Fruit fly (Drosophila melanogaster) whole organism, pupa: ENCODE data around the gene alpha-Man-IIb.

Experiments
- CG10348 ChIP-seq: fragments of 200-800 bp; sonication (Bioruptor generic); IDR thresholded peaks from 2 replicates; pipeline ENCODE4 v1.3.6; 2022; ENCODE audit warnings: missing biosample characterization, missing genetic modification characterization
- CG12605 ChIP-seq: fragments of 200-800 bp; sonication (Bioruptor generic); IDR thresholded peaks from 2 replicates; pipeline ENCODE4 v1.3.6; 2022; ENCODE audit warnings: missing biosample characterization, missing genetic modification characterization
- CG13204 ChIP-seq: fragments of 200-800 bp; sonication (Bioruptor generic); optimal IDR thresholded peaks from 2 replicates; lab custom pipeline; 2018; ENCODE audit warnings: missing biosample characterization, mild to moderate bottlenecking, missing genetic modification characterization, moderate library complexity
- CG14655 ChIP-seq: fragments of 200-800 bp; sonication (Bioruptor generic); optimal IDR thresholded peaks from 3 replicates; lab custom pipeline; 2017; ENCODE audit warnings: mild to moderate bottlenecking, missing biosample characterization, missing genetic modification reagents, missing genetic modification characterization
- CG15710 ChIP-seq: fragments of 200-800 bp; sonication (Bioruptor generic); optimal IDR thresholded peaks from 2 replicates; lab custom pipeline; 2018; ENCODE audit warnings: missing biosample characterization, mild to moderate bottlenecking, missing genetic modification characterization, moderate library complexity
- CG17806 ChIP-seq: fragments of 200-800 bp; sonication (Bioruptor generic); optimal IDR thresholded peaks from 2 replicates; lab custom pipeline; 2018; ENCODE audit warnings: missing biosample characterization, mild to moderate bottlenecking, missing genetic modification characterization, moderate library complexity
- CG32121 ChIP-seq: fragments of 200-800 bp; sonication (Bioruptor generic); IDR thresholded peaks from 2 replicates; pipeline ENCODE4 v1.3.6; 2022; ENCODE audit warnings: missing biosample characterization, missing genetic modification characterization
- CG34367 ChIP-seq: fragments of 200-800 bp; sonication (Bioruptor generic); optimal IDR thresholded peaks from 2 replicates; lab custom pipeline; 2018; ENCODE audit warnings: missing biosample characterization, mild to moderate bottlenecking, missing genetic modification characterization
- CG4496 ChIP-seq: fragments of 200-800 bp; sonication (Bioruptor generic); IDR thresholded peaks from 3 replicates; pipeline ENCODE4 v1.3.6; 2022; ENCODE audit warnings: missing biosample characterization, missing genetic modification characterization
- CG8159 ChIP-seq: fragments of 200-800 bp; sonication (Bioruptor generic); optimal IDR thresholded peaks from 3 replicates; lab custom pipeline; 2018; ENCODE audit warnings: missing biosample characterization, mild to moderate bottlenecking, missing genetic modification characterization, moderate library complexity
- CG8301 ChIP-seq: fragments of 200-800 bp; sonication (Bioruptor generic); optimal IDR thresholded peaks from 2 replicates; lab custom pipeline; 2018; ENCODE audit warnings: missing biosample characterization, mild to moderate bottlenecking, missing genetic modification characterization
- CG9948 ChIP-seq: fragments of 200-800 bp; sonication (Bioruptor generic); optimal IDR thresholded peaks from 2 replicates; lab custom pipeline; 2018; ENCODE audit warnings: missing biosample characterization, mild to moderate bottlenecking, missing genetic modification characterization, moderate library complexity
- D1 ChIP-seq: fragments of 200-800 bp; sonication (Bioruptor generic); optimal IDR thresholded peaks from 2 replicates; lab custom pipeline; 2018; ENCODE audit warnings: missing biosample characterization, mild to moderate bottlenecking, missing genetic modification characterization, moderate library complexity
- EcR ChIP-seq: fragments of 200-800 bp; sonication (Bioruptor generic); optimal IDR thresholded peaks from 3 replicates; lab custom pipeline; 2019; ENCODE audit warnings: missing biosample characterization, missing genetic modification characterization, mild to moderate bottlenecking, moderate library complexity, missing genetic modification reagents
- Ets98B ChIP-seq: fragments of 200-800 bp; sonication (Bioruptor generic); IDR thresholded peaks from 2 replicates; pipeline ENCODE4 v1.3.6; 2022; ENCODE audit warnings: missing biosample characterization, missing genetic modification characterization
- Pif1A ChIP-seq: fragments of 200-800 bp; sonication (Bioruptor generic); optimal IDR thresholded peaks from 3 replicates; lab custom pipeline; 2016; ENCODE audit warnings: missing biosample characterization, missing genetic modification characterization
- Pif1B ChIP-seq: fragments of 200-800 bp; sonication (Bioruptor generic); optimal IDR thresholded peaks from 3 replicates; lab custom pipeline; 2016; ENCODE audit warnings: missing biosample characterization, missing genetic modification characterization
- Snoo ChIP-seq: fragments of 200-800 bp; sonication (Bioruptor generic); optimal IDR thresholded peaks from 3 replicates; lab custom pipeline; 2017; ENCODE audit warnings: missing biosample characterization, mild to moderate bottlenecking, missing genetic modification characterization, inconsistent platforms
- fd96Ca ChIP-seq: fragments of 200-800 bp; sonication (Bioruptor generic); IDR thresholded peaks from 3 replicates; pipeline ENCODE4 v1.3.6; 2022; ENCODE audit warnings: missing biosample characterization, missing genetic modification characterization
- gl ChIP-seq: fragments of 200-800 bp; sonication (Bioruptor generic); optimal IDR thresholded peaks from 2 replicates; lab custom pipeline; 2018; ENCODE audit warnings: missing biosample characterization, mild to moderate bottlenecking, missing genetic modification characterization
- rn ChIP-seq: fragments of 200-800 bp; sonication (Bioruptor generic); IDR thresholded peaks from 2 replicates; pipeline ENCODE4 v1.3.6; 2022; ENCODE audit warnings: missing biosample characterization, missing genetic modification characterization

Gene alpha-Man-IIb

DNA sequence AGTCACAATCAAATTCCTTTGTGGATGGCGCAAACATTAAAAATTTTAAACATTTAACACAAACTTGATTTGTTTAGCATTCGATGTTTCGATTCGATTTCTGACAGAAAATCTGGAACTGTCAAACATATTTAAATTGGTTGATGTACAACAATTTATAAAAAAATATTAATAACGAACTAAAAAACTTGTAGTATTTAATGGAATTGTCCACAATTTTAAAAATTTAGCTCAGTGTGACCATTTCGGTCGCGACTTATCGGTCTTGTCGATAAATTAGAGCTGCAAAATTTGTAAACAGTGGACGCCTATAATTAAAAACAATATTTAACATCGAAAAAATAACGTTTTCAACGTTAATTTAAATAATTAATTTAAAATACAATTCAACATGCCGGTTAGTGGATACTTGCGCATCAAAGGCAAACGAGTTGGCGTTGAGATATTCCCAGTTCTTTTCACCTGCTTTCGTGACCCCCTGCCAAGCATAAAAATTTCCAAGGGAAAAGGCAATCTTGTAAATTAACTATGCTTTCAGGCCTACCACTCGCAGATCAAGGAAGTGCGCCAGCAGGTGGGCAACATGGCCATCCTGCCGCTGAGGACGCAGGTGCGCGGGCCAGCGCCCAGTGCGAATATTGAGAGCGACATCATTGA lies 30.5 kb downstream of the alpha-Man-IIb start, which contains the start of the genes CG43317 and Arpc3A:
TSS of gene CG43317 (minus strand) at position 51 of the 657 bp plus-strand sequence.
TSS of gene Arpc3A (plus strand) at position 274 of the 657 bp plus-strand sequence.
- no peak for TF ChIP-seq gl
- TF ChIP-seq CG14655 (GFP tag; lab: Kevin White, UChicago), result no peak
- TF ChIP-seq CG32121 (GFP tag; lab: Robert Waterston, UW), result no peak
- no peak for TF ChIP-seq CG9948
- TF ChIP-seq Pif1B (GFP tag; lab: Kevin White, UChicago), result no peak

DNA sequence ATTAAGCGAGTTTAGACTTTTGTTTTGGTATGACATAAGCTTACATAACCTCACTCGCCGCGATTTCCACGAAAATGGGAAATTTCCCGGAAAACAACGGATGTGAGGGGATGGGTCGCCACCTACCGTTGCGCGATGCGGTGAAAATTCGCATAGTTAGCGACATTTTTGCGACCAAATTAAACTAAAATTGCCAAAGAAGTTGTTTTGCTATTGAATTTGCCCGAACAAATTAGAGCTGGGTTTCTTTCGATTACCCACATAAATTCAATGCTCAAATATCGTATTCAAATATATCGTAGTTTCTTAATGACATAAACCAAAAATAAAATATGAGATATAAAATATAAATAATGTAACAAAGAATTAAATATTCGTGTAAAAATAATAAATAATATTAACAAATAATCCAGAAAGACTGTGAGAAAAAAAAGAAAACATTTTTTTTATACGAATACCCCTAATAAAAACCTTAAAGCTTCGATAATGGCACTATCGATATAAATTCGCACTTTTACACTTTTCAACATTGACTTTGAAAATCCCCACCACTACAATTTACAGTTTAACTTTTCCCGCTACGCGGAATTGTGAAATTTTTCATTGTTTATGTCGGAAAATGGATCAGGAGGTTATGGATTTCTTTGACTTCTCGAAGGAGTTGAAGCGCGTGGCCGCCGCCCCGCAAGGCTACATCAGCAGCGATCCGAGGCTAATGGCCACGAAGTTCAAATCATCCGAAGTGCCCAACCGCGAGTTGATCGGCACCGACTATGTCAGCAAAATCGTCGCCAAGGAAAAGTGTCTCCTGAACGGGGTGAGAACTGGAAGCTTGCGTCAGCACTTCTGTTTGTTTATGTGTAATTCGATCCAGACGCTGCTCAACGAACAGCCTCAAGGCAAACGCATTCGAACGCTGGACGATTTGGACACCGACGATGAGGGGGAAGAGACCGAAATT lies 33.1 kb downstream of the alpha-Man-IIb start, which contains the start of the genes ND-23 and spn-E:
TSS of gene ND-23 (minus strand) at position 254 of the 961 bp plus-strand sequence.
TSS of gene spn-E (plus strand) at position 556 of the 961 bp plus-strand sequence.
- TF ChIP-seq Ets98B (GFP tag; lab: Robert Waterston, UW) (no peak), CG17806 (tag; lab: Kevin White, UChicago) (peak; percentile 14), D1 (tag; lab: Kevin White, UChicago) (no peak), CG4496 (GFP tag; lab: Robert Waterston, UW) (0 out of 3 replicates have a peak, but pooled peaks have one; percentile 7), CG15710 (peak; percentile 39)

DNA sequence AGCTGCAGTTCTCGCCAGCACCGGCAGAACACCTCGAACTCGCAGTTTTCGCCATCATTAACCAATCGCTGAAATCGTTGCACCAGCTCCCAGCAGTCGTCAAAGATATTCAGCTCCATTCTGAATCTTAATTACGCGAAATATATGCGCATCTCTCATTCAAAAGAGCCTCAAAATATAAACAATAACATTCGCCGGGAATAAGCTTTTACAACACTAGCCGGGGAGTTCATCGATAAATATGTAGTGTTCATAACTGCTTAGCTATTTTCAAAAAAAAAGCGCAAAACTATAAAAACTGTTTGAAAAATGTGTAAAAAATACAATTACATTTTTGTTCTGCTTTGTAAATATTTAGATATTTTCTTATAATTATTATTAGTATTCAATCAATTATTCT lies 35.2 kb downstream of the alpha-Man-IIb start, which contains the start of gene Pbp45:
TSS of gene Pbp45 (minus strand) at position 222 of the 400 bp plus-strand sequence.
- TF ChIP-seq CG8301 (no peak), Pif1A (GFP tag; lab: Kevin White, UChicago) (no peak), EcR (GFP tag; lab: Kevin White, UChicago) (no peak), CG15710 (no peak), CG17806 (tag; lab: Kevin White, UChicago) (no peak), fd96Ca (no peak), CG9948 (no peak), CG14655 (GFP tag; lab: Kevin White, UChicago) (no peak), CG34367 (tag; lab: Kevin White, UChicago) (no peak), CG8159 (tag; lab: Kevin White, UChicago) (no peak), CG32121 (GFP tag; lab: Robert Waterston, UW) (no peak), Pif1B (GFP tag; lab: Kevin White, UChicago) (no peak), D1 (tag; lab: Kevin White, UChicago) (no peak), Snoo (tag; lab: Kevin White, UChicago) (no peak), rn (no peak)

DNA sequence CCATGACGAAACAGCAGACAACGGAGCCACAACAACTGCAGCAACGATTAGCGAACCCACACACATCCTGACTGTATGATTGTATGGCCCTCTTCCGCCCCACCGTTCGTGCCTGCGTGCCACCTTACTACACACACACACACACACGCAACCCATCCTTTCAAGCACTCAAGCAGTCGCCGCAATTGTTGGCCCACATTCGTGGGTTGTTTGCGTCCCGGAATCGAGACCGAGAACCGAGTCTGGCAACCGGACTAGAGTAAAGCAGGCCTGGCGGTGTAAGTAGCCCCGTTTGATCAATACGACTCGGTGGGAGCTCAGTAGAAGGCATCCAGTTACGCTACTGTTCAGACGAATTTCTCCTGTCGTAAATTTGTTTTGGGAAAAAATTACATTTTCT lies 42.2 kb downstream of the alpha-Man-IIb start, which contains the start of gene CG4546:
TSS of gene CG4546 (plus strand) at position 301 of the 400 bp plus-strand sequence.
- TF ChIP-seq D1 (tag; lab: Kevin White, UChicago) (no peak), CG4496 (GFP tag; lab: Robert Waterston, UW) (0 out of 3 replicates have a peak, but pooled peaks have one; percentile 23)

DNA sequence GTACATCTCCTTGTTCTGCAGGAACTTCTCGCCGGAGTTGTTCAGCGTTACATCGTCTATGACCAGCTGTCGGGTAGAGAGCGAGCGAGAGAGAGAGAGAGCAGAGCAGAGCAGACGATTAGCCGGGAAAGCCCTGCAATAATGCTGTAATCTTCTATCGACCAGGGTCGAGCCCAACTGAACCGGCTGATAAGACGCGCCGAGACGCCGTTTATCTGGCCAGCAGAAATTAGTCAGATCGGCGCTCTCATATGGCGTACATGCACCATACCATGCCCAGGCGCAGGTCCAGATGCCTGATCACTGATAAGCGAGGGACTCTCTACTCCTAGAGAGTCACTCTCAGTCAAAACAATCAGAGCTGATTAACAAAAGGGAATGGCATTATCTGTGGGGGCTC lies 47.9 kb downstream of the alpha-Man-IIb start:
- TF ChIP-seq gl (no peak), EcR (GFP tag; lab: Kevin White, UChicago) (peak; percentile 70)

DNA sequence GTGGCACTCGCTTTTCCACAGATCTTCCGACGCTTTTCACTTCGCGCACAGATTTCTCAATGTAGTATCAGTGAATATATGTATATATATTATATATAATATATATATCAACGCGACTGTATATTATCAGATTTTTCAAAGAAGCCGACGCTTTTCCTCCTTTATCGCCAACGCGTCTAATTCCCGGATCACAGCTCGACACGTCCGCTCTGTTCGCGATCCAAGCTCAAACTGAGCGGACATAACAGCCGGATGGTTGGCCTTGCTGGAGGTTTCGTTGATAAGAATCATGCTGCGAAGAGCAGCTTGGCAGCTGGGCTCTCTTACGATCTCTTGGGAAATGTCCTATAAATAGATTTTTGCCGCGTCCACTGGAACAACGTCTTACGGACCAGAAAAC lies 49.3 kb downstream of the alpha-Man-IIb start, which contains the start of gene cv-d:
TSS of gene cv-d (minus strand) at position 235 of the 400 bp plus-strand sequence.
- TF ChIP-seq fd96Ca, result no peak
- TF ChIP-seq EcR (GFP tag; lab: Kevin White, UChicago), result peak; percentile 27
- TF ChIP-seq CG12605 (GFP tag; lab: Robert Waterston, UW), result no peak

DNA sequence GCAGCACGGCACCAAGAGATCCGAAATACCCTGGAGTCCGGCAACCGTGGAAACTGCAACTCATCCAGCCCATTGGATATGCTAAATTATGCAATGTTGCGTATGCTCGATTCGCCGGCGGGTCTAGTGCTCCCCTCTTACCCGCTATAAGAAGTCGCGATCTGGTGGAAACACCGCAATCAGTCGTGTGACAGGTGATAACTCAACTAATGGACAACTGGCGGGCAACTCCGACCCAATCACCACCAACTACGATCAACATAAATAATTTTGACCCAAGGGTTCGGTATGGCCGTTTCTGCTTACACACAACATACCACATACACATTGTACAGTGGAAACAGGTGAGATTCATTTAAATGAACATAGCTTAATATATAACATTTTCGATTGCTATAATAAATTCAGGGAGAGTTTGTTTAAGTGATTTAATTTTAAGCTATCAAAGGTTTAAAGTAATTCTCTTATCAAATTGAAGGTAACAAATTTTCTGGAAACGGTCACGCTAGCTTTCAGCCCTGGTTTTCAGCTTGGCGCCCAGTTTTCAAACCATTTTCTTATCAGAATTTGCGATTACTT lies 53.2 kb downstream of the alpha-Man-IIb start, which contains the start of gene Hmt-1:
TSS of gene Hmt-1 (minus strand) at position 282 of the 579 bp plus-strand sequence.
- TF ChIP-seq CG13204 (GFP tag; lab: Kevin White, UChicago), result no peak
- no peak for TF ChIP-seq CG15710
- no peak for TF ChIP-seq Snoo (tag; lab: Kevin White, UChicago)
- TF ChIP-seq CG12605 (GFP tag; lab: Robert Waterston, UW), result no peak
- TF ChIP-seq D1 (tag; lab: Kevin White, UChicago), result no peak
- TF ChIP-seq rn, result no peak
- TF ChIP-seq Pif1A (GFP tag; lab: Kevin White, UChicago), result no peak
- no peak for TF ChIP-seq CG10348 (GFP tag; lab: Robert Waterston, UW)
- TF ChIP-seq CG8301, result no peak
- no peak for TF ChIP-seq fd96Ca
- TF ChIP-seq CG9948, result no peak
- TF ChIP-seq CG32121 (GFP tag; lab: Robert Waterston, UW), result no peak
- no peak for TF ChIP-seq CG17806 (tag; lab: Kevin White, UChicago)
- TF ChIP-seq gl, result no peak
- TF ChIP-seq EcR (GFP tag; lab: Kevin White, UChicago), result no peak
- no peak for TF ChIP-seq CG14655 (GFP tag; lab: Kevin White, UChicago)
- TF ChIP-seq Ets98B (GFP tag; lab: Robert Waterston, UW), result no peak
- TF ChIP-seq CG34367 (tag; lab: Kevin White, UChicago), result no peak
- no peak for TF ChIP-seq CG8159 (tag; lab: Kevin White, UChicago)
- TF ChIP-seq, all 21 proteins: peak for 0
